Worm (Caenorhabditis elegans) whole organism, L3 larva: ENCODE results near the gene str-3.

Source experiments
- aly-2 ChIP-seq: fragments of 150-350 bp; optimal IDR thresholded peaks from 2 replicates; lab custom pipeline; 2014; ENCODE audit warnings: missing biosample characterization, missing genetic modification characterization
- ceh-82 ChIP-seq: fragments of 150-350 bp; optimal IDR thresholded peaks from 2 replicates; lab custom pipeline; 2014; ENCODE audit warnings: missing biosample characterization, missing genetic modification characterization
- ceh-9 ChIP-seq: sonication (generic microtip); optimal IDR thresholded peaks from 2 replicates; lab custom pipeline; 2018; ENCODE audit warnings: missing biosample characterization, missing genetic modification characterization
- elt-1 ChIP-seq: fragments of 150-350 bp; optimal IDR thresholded peaks from 2 replicates; lab custom pipeline; 2014; ENCODE audit warnings: missing biosample characterization, missing genetic modification characterization
- elt-3 ChIP-seq, 3 experiments: fragments of 150-350 bp in 1 of 3; sonication (generic microtip) in 2 of 3; optimal IDR thresholded peaks; 2 replicates in 2 of 3; 4 replicates in 1 of 3; lab custom pipeline; 2014 to 2017; ENCODE audit warnings: missing biosample characterization in 3 of 3, missing genetic modification characterization in 3 of 3
- fos-1 ChIP-seq: fragments of 150-350 bp; optimal IDR thresholded peaks from 2 replicates; lab custom pipeline; 2014; ENCODE audit warnings: missing biosample characterization, missing genetic modification characterization
- hmg-11 ChIP-seq: sonication (generic microtip); optimal IDR thresholded peaks from 2 replicates; lab custom pipeline; 2016; ENCODE audit warnings: missing genetic modification characterization, missing compliant biosample characterization

DNA sequence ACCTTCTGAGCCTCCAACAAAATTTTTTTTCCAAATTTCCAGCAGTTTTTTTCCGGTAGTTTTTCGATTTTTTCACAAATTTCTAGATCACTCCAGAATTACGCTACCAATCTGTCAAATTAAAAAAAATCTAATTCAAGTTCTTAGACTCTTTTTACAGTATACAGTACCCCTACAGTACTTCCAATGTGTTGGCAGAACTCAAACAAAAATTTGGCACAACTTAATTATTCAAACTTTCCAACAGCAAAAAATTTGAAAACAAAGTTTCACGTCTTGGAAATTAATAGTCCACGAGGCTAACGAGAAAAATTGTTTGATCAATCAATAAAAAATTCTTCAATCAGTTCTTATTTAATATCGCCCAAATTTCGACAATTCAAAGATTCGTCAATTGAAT lies 50.4 kb downstream of the str-3 start, which contains the start of gene F36H1.3:
- TF ChIP-seq fos-1 (no peak), elt-1 (tag; lab: Kevin White, UChicago) (no peak), ceh-82 (tag; lab: Kevin White, UChicago) (no peak), aly-2 (no peak), elt-3 (tag; optimal IDR thresholded peaks at IDR 0.05; lab: Kevin White, UChicago) (no peak), hmg-11 (tag; lab: Kevin White, UChicago) (no peak), ceh-9 (tag; lab: Kevin White, UChicago) (no peak)
